Worm (Caenorhabditis elegans): ENCODE results near the gene F22E5.11.

Gene F22E5.11

ce11 chrII:2637359-2637758 is 7.0 kb downstream of the F22E5.11 start, which contains the start of gene F22E5.21:
Gene F22E5.21, minus strand, starts transcription at chrII:2637459.
- TF ChIP-seq xbp-1 (tag; optimal IDR thresholded peaks at IDR 0.05) (no peak), nhr-19 (GFP tag; conservative IDR thresholded peaks at IDR 0.05) (no peak), egl-13 (tag; optimal IDR thresholded peaks at IDR 0.05) (no peak), fos-1 (tag; optimal IDR thresholded peaks at IDR 0.05) (no peak), ceh-90 (tag; optimal IDR thresholded peaks at IDR 0.05) (no peak), efl-1 (optimal IDR thresholded peaks at IDR 0.05) (no peak), efl-1 (GFP tag; optimal IDR thresholded peaks at IDR 0.05 in 1 of 2) (no peak), grh-1 (GFP tag; IDR thresholded peaks at IDR 0.05) (no peak), C16A3.4 (tag; optimal IDR thresholded peaks at IDR 0.05) (no peak), unc-30 (tag; optimal IDR thresholded peaks at IDR 0.05) (no peak), hpl-2 (GFP tag; optimal IDR thresholded peaks at IDR 0.05) (no peak), nhr-77 (tag; optimal IDR thresholded peaks at IDR 0.05) (no peak), dpl-1 (GFP tag; optimal IDR thresholded peaks at IDR 0.05) (no peak), sptf-1 (tag; optimal IDR thresholded peaks at IDR 0.05) (no peak)

DNA sequence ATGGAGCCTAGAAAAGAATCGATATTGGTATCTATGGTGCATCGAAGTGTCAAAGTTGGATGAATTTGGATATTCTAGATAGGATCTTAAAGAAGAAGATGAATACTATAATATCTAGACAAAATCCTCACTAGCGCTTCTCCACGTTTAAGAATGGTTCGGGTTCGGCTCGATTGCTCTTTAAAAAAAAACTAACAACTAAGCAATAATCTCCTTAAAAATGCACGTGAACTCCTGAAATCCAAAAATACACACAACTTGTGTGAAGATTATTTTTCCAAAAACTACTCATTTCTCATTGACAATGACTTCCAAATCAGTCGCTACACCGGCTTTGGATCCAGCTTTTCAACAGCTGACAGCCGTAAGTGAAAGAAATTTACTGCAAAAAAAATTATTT is 13.2 kb downstream of the F22E5.11 start, which contains the start of gene D2062.1:
TSS of gene D2062.1 (plus strand) at position 301 of the 400 bp plus-strand sequence.
- TF ChIP-seq nhr-76 (tag; optimal IDR thresholded peaks at IDR 0.05) (no peak), dpl-1 (GFP tag; optimal IDR thresholded peaks at IDR 0.05) (no peak), lir-3 (tag; optimal IDR thresholded peaks at IDR 0.05; ENCODE audit: poor library complexity) (no peak), nhr-11 (tag; optimal IDR thresholded peaks at IDR 0.05) (no peak), xbp-1 (tag; optimal IDR thresholded peaks at IDR 0.05) (no peak), lin-14 (GFP tag; optimal IDR thresholded peaks at IDR 0.05) (no peak), isw-1 (GFP tag; IDR thresholded peaks at IDR 0.05) (no peak)

DNA sequence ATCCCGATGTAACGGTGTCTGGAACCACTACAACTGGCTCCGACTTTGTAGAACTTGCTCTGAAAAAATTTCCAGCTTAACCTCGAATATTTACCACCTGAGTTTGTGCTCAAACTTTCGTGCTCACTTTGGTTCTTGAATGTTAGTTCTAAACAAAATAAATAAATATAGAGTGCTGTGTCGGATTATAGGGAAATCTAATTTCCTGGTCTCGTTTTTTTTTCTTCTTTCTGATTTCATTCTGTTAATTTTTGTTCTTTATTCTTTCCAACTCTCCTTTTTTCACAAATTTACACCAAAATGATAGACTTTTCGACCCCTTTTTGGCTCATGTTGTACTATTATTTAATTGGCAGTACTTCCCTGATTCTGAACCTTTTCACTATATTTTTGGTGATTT is 15.1 kb downstream of the F22E5.11 start, which contains the start of gene sri-37:
TSS of gene sri-37 (plus strand) at position 301 of the 400 bp plus-strand sequence.
- TF ChIP-seq ztf-4 (tag; optimal IDR thresholded peaks at IDR 0.05): no peak
- TF ChIP-seq nhr-85 (tag): no peak
- TF ChIP-seq vab-15 (tag; optimal IDR thresholded peaks at IDR 0.05): no peak
- no peak for TF ChIP-seq mef-2 (tag; optimal IDR thresholded peaks at IDR 0.05)
- no peak for TF ChIP-seq mdl-1 (tag; optimal IDR thresholded peaks at IDR 0.05)
- TF ChIP-seq ama-1 (optimal IDR thresholded peaks at IDR 0.05): no peak
- TF ChIP-seq efl-1 (optimal IDR thresholded peaks at IDR 0.05): no peak
- no peak for TF ChIP-seq efl-1 (GFP tag; optimal IDR thresholded peaks at IDR 0.05 in 1 of 2)
- TF ChIP-seq efl-3 (GFP tag; optimal IDR thresholded peaks at IDR 0.05): no peak
- TF ChIP-seq dpl-1 (GFP tag; optimal IDR thresholded peaks at IDR 0.05): no peak
- TF ChIP-seq Y116A8C.19 (tag; optimal IDR thresholded peaks at IDR 0.05; ENCODE audit: borderline replicate concordance): no peak
- no peak for TF ChIP-seq snu-23 (GFP tag; optimal IDR thresholded peaks at IDR 0.05)
- no peak for TF ChIP-seq C16A3.4 (tag; optimal IDR thresholded peaks at IDR 0.05)
- TF ChIP-seq alr-1 (tag; optimal IDR thresholded peaks at IDR 0.05; ENCODE audit: borderline replicate concordance): no peak
- no peak for TF ChIP-seq lin-39 (tag; optimal IDR thresholded peaks at IDR 0.05)
- TF ChIP-seq F16B12.6 (tag; optimal IDR thresholded peaks at IDR 0.05): no peak
- no peak for TF ChIP-seq dsc-1 (tag; optimal IDR thresholded peaks at IDR 0.05)
- TF ChIP-seq jun-1 (tag; optimal IDR thresholded peaks at IDR 0.05): no peak

DNA sequence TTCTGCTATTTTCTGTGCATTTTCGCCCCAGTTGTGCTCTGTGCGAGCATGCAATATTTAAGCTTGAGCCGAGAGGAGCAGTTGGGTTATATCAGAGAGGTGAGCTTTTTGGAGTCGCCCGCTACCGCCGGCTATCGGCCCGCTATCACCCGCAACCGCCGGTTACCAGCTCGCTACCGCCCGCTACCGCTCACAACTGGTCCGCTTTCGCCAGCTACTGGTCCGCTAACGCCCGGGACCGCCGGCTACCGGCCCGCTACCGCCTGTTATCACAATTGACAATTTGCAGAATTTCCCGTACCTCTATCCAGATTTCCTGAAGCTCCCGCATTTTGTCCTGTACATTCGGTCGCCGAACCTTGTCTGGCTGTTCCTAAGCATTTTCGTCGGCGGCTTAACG is 16.0 kb downstream of the F22E5.11 start:
- TF ChIP-seq aha-1 (tag; optimal IDR thresholded peaks at IDR 0.05) (no peak), rnt-1 (tag; optimal IDR thresholded peaks at IDR 0.05) (no peak)

ce11 chrII:2627154-2627799 is 17.1 kb downstream of the F22E5.11 start, which contains the start of gene sri-71:
Gene sri-71, plus strand, starts transcription at chrII:2627749.
- no peak for TF ChIP-seq efl-1 (optimal IDR thresholded peaks at IDR 0.05)
- peak in 1 of 2 experiments; percentile 60 for TF ChIP-seq efl-1 (GFP tag; optimal IDR thresholded peaks at IDR 0.05 in 1 of 2)
- no peak for TF ChIP-seq tbx-2 (tag; optimal IDR thresholded peaks at IDR 0.05)
